Worm (Caenorhabditis elegans): Measurements from ENCODE around the gene C27D6.11.

The C27D6.11 gene

ce11 chrII:5183207-5183606 is 22.2 kb upstream of the C27D6.11 start:
- TF ChIP-seq attf-4 (tag; optimal IDR thresholded peaks at IDR 0.05) (no peak), ZK337.2 (GFP tag; IDR thresholded peaks at IDR 0.05) (no peak), ceh-62 (tag; optimal IDR thresholded peaks at IDR 0.05) (no peak), aly-2 (tag; optimal IDR thresholded peaks at IDR 0.05) (no peak), ctbp-1 (GFP tag; IDR thresholded peaks at IDR 0.05) (no peak), mep-1 (tag; optimal IDR thresholded peaks at IDR 0.05) (no peak), nhr-28 (tag; optimal IDR thresholded peaks at IDR 0.05) (no peak), daf-8 (GFP tag; IDR thresholded peaks at IDR 0.05) (no peak), Y105C5A.15 (GFP tag; IDR thresholded peaks at IDR 0.05) (no peak), lir-3 (tag; optimal IDR thresholded peaks at IDR 0.05) (no peak), nhr-76 (tag; optimal IDR thresholded peaks at IDR 0.05) (no peak), ceh-44 (GFP tag; IDR thresholded peaks at IDR 0.05) (no peak), nhr-10 (tag; optimal IDR thresholded peaks at IDR 0.05) (no peak), nhr-25 (tag; optimal IDR thresholded peaks at IDR 0.05; ENCODE audit: borderline replicate concordance, insufficient read depth) (no peak), zip-2 (tag; optimal IDR thresholded peaks at IDR 0.05) (no peak)

- no peak for TF ChIP-seq Y75B8A.6 (GFP tag; IDR thresholded peaks at IDR 0.05)
- TF ChIP-seq set-16 (GFP tag; IDR thresholded peaks at IDR 0.05), result peak; percentile 29; the same call in 1 of the 2 replicates
- peak; percentile 57; the same call in 1 of the 2 replicates for TF ChIP-seq nhr-42 (GFP tag; IDR thresholded peaks at IDR 0.05)
- peak; percentile 28 for TF ChIP-seq gei-8 (GFP tag; optimal IDR thresholded peaks at IDR 0.05)
- peak; percentile 67 for TF ChIP-seq hmg-1.1 (GFP tag; IDR thresholded peaks at IDR 0.05)
- TF ChIP-seq lin-1 (GFP tag; IDR thresholded peaks at IDR 0.05), result peak; percentile 71; the same call in 1 of the 2 replicates
- peak; percentile 49 for TF ChIP-seq nhr-25 (tag; optimal IDR thresholded peaks at IDR 0.05; ENCODE audit: borderline replicate concordance, insufficient read depth)
- peak in 1 of 2 experiments; percentile 67 for TF ChIP-seq unc-62 (GFP tag; optimal IDR thresholded peaks at IDR 0.05 in 1 of 2)
- no peak for TF ChIP-seq unc-62 (tag; optimal IDR thresholded peaks at IDR 0.05)
- TF ChIP-seq hlh-30 (tag; optimal IDR thresholded peaks at IDR 0.05; ENCODE audit: insufficient read depth), result peak; percentile 98
- peak; percentile 94 for TF ChIP-seq mxl-3 (GFP tag; optimal IDR thresholded peaks at IDR 0.05)
- TF ChIP-seq nhr-41 (GFP tag; IDR thresholded peaks at IDR 0.05), result no peak
- peak; percentile 15 for TF ChIP-seq mes-2 (tag; optimal IDR thresholded peaks at IDR 0.05; ENCODE audit: poor library complexity, severe bottlenecking)
- TF ChIP-seq ztf-7 (tag; optimal IDR thresholded peaks at IDR 0.05), result peak; percentile 5
- no peak for TF ChIP-seq ztf-11 (tag; optimal IDR thresholded peaks at IDR 0.05)
- no peak for TF ChIP-seq ceh-44 (GFP tag; IDR thresholded peaks at IDR 0.05)
- peak; percentile 53; the same call in 1 of the 2 replicates for TF ChIP-seq mdt-29 (GFP tag; IDR thresholded peaks at IDR 0.05)
- TF ChIP-seq tra-1 (GFP tag; IDR thresholded peaks at IDR 0.05), result peak; percentile 83
- peak; percentile 17 for TF ChIP-seq jun-1 (tag; optimal IDR thresholded peaks at IDR 0.05)
- TF ChIP-seq nhr-77 (tag; optimal IDR thresholded peaks at IDR 0.05), result peak; percentile 61
- TF ChIP-seq daf-19 (GFP tag; conservative IDR thresholded peaks at IDR 0.05), result no peak
- no peak for TF ChIP-seq ceh-28 (tag; optimal IDR thresholded peaks at IDR 0.05)
- TF ChIP-seq zfp-3 (GFP tag; conservative IDR thresholded peaks at IDR 0.05), result 0 out of 2 replicates have a peak, but pooled peaks have one; percentile 34
- TF ChIP-seq F49E8.2 (tag; optimal IDR thresholded peaks at IDR 0.05; ENCODE audit: borderline replicate concordance), result no peak
- TF ChIP-seq T26A8.4 (GFP tag; IDR thresholded peaks at IDR 0.05), result peak; percentile 63
- TF ChIP-seq lin-38 (GFP tag; IDR thresholded peaks at IDR 0.05), result peak; percentile 54
- TF ChIP-seq nhr-6 (tag; optimal IDR thresholded peaks at IDR 0.05), result peak; percentile 42
- no peak for TF ChIP-seq egl-27 (tag; optimal IDR thresholded peaks at IDR 0.05)
- peak; percentile 7 for TF ChIP-seq ama-1 (optimal IDR thresholded peaks at IDR 0.05)
- TF ChIP-seq daf-8 (GFP tag; IDR thresholded peaks at IDR 0.05), result no peak
- TF ChIP-seq T20F7.1 (GFP tag; optimal IDR thresholded peaks at IDR 0.05), result peak; percentile 65
- peak; percentile 54 to 74 for TF ChIP-seq lsy-2 (tag; optimal IDR thresholded peaks at IDR 0.05)
- peak; percentile 82 for TF ChIP-seq nhr-48 (tag; optimal IDR thresholded peaks at IDR 0.05)
- TF ChIP-seq dve-1 (tag; optimal IDR thresholded peaks at IDR 0.05; ENCODE audit: insufficient read depth), result peak; percentile 78
- peak; percentile 95 for TF ChIP-seq hlh-11 (tag; optimal IDR thresholded peaks at IDR 0.05)
- TF ChIP-seq aha-1 (tag), result peak; percentile 98
- TF ChIP-seq mep-1 (tag; optimal IDR thresholded peaks at IDR 0.05), result peak; percentile 65
- TF ChIP-seq nhr-11 (tag; optimal IDR thresholded peaks at IDR 0.05), result peak; percentile 58
- TF ChIP-seq ces-1 (GFP tag; optimal IDR thresholded peaks at IDR 0.05), result no peak
- TF ChIP-seq pqm-1 (tag; optimal IDR thresholded peaks at IDR 0.05), result peak; percentile 57
Measured at ce11 chrII:5182451-5182850, 21.4 kb upstream of the C27D6.11 start.
